Fruit fly (Drosophila melanogaster): ENCODE results near the gene KdelR.

dm6 chr2L:10474815-10475214 lies 48.1 kb downstream of the KdelR start:
- TF ChIP-seq usp (GFP tag; optimal IDR thresholded peaks at IDR 0.05): no peak
- no peak for TF ChIP-seq Dll (optimal IDR thresholded peaks at IDR 0.05)
- no peak for TF ChIP-seq pan (optimal IDR thresholded peaks at IDR 0.05)
- TF ChIP-seq CG8478 (optimal IDR thresholded peaks at IDR 0.05): no peak
